Worm (Caenorhabditis elegans): ENCODE results near the gene rnp-9.

rnp-9 gene

DNA sequence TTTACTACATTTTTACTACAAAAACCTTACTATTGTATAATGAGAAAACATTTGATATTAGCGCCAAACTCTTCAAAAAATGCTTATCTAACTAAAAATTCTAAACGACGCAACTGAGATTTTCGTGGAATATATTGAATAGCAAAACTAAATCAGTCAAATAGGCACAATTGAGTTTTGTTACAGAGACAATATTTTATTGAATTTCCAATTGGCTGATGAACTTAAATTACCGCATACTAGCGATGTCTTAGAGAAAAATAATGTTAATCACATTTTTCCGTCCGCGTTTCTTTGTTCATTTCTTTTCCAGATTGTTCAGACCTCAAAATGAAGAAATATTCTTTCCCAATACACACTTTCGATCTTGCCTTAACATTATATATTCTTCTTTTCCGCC is 4.6 kb upstream of the rnp-9 start:
- no peak for TF ChIP-seq unc-62 (GFP tag; optimal IDR thresholded peaks at IDR 0.05)

DNA sequence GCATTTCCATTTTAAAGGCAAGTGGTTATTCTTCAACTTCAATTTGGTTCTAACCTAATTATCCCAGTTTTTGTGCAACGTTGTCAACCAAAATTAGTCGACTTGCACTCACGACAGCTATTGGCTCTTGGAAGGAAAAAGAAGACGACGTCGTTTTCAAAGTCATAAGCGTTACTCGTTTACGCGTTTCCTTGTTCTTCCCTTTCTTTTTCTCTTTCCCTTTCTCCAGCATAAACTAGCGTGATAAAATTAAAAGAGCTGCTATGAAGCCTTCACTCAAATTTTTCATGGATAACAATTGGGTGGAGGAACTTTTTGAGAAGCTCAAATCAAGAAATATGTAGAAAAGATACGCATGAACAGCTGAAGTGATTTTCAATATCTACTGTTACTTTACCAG is 3.9 kb upstream of the rnp-9 start:
- TF ChIP-seq unc-62 (GFP tag; optimal IDR thresholded peaks at IDR 0.05): no peak

DNA sequence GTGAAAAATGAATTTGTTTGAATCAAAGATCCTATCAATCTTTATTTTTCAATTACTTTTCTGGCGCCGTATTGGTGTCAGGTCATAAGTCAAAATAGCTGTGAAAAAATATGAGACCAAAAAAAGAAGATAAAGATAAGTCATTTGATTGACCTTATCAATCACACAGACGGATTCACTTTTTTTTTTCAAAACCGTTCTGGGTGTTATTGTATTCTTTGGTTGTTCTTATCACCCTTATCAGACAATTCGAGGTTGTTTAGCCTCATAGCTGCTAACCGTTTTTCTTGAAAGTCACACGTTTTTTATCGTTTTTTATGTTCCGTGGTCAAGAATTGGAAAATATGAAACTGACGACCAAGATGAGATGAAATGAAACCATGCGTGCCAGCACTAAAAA is 1.4 kb downstream of the rnp-9 start:
- no peak for TF ChIP-seq unc-62 (GFP tag; optimal IDR thresholded peaks at IDR 0.05)

DNA sequence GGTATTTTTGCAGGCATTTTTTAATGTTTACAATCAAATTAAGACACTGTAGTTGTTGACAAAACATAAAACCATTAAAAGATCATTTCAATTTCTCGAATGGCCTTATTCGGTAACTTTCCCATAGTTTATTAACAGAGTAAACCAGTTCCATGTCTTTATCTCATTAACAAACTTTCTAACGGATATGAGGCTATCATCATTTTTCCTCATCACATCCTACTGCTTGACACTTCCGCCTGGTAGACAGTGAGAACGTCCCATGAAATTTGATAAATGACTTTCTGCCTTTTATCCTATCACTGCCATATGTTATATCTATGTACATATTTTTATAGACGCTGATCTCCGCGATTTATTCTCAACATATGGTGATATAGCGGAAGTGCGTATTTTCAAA is 3.5 kb downstream of the rnp-9 start:
- no peak for TF ChIP-seq unc-62 (GFP tag; optimal IDR thresholded peaks at IDR 0.05)

DNA sequence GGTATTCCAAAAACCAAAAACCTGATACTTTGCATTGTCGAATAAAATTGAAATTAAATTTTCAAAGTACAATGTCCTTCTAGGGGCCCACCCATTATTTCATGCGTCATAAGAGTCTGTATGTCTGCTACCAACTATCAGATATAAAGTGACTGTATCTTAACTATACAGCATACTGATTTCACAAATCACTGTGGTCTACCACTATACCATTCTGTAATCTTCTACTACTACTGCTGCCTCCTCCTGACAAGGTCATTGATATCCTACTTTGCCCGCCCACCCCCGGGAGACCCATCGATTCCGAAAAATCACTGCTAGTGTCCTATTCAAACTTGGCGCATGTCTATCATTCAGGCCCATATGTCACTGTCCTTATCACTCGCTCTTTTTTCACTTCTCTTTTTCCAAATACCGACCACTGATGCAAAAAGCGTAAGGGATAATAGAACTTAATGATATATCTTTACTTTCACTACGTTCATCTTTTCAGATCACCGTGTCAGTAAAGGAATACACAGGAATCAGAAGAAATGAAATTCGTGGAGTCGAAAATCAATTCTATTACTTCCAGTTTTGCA is 5.0 kb downstream of the rnp-9 start, which contains the start of gene C07A4.2:
TSS of gene C07A4.2 (plus strand) at position 195 of the 581 bp plus-strand sequence.
- no peak for TF ChIP-seq unc-62 (GFP tag; optimal IDR thresholded peaks at IDR 0.05)

DNA sequence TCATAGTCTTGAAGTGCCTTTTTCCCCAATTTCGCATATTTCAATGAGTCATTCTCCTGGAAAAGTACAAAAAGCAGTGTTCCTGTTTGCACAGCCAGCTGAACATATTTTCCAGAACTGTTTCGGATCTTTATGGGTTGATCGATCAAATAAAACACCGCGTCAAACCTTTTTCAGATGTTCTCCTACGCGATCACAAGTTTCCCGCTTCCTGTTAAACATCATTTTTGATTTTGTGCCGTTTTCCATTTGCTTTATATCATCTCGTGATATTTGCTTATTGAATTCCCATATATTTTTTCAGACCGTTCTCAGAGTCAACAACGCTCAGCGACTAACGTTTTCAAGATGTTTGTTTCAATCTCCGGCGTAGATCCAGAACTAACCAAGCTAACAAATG is 7.6 kb downstream of the rnp-9 start, which contains the start of gene C07A4.3:
TSS of gene C07A4.3 (plus strand) at position 301 of the 400 bp plus-strand sequence.
- no peak for TF ChIP-seq unc-62 (GFP tag; optimal IDR thresholded peaks at IDR 0.05)

DNA sequence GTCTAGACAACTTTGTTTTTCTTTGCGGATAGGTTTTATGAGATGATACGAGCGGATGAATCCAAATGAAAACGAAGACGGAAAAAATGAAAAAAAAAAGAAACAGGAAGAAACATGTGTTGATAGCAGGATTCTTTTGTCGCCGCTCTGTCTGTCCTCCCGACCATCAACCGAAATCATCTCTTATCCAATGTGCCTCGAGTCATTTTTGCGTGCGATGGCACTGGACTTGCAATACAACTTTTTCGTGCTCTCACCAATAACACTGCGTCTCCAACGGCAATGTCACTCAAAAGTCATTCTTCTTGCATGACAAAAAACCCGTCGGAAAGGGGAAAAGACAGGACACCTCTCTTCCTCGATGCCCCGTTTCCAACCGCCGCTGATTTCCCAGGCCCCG is 9.2 kb downstream of the rnp-9 start, which contains the start of gene ncs-4:
TSS of gene ncs-4 (plus strand) at position 227 of the 400 bp plus-strand sequence.
- no peak for TF ChIP-seq unc-62 (GFP tag; optimal IDR thresholded peaks at IDR 0.05)

DNA sequence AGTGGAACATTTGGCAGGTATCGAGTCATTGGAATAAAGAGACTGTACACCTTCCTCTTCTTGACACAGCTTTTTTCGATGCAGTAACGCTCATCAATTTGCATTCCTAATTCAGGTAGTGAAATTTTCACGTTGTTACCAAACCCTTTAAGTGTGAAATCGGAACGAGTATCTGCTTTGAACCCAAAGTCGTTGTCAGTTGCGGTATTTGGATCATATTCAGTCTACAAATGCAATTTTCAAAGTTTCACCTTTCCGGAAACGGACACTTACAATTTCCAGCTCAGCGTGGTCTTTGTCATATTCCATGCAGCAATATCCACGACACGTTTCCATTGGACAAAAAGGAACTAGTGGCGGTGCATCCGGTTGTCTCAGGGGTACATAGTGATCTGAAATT is 15.5 kb downstream of the rnp-9 start:
- no peak for TF ChIP-seq unc-62 (GFP tag; optimal IDR thresholded peaks at IDR 0.05)

DNA sequence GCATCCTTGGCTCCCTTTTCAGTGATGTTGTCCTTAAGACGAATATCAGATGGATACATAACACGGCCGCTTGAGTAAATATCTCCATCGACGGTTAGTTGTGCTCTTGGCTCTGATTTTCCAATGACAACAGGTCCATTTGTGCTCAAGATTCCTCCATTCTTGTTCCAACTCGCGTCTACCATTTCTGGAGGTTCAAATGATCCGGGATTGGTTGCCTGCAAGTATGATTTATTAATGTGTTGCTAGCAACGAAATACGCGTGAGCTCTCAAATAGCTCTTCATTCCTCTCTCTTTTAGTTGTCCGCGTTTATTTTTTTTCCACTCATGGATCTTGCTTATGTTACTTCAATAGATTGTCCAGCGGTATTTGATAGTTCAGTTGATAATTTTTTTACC is 16.6 kb downstream of the rnp-9 start, which contains the start of gene arrd-28:
TSS of gene arrd-28 (plus strand) at position 301 of the 400 bp plus-strand sequence.
- TF ChIP-seq unc-62 (GFP tag; optimal IDR thresholded peaks at IDR 0.05): no peak

DNA sequence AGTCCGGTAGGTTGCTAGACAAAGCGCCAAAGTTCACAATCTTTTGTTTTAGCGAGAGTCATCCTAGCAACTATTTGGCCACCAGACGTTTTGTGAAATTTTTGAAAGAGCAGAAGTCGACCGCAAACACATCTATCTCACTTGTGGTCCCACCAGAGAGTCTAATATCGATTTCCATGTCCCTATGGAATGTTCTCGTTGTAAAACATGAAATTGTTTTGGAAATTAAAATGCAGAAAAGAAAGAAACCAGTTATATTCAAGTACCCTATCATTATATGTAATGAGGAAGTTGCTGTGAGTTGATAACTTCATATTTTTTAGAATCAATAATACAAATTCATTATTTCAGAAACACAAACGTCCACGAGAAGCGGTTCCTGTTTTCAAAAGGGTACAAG is 17.6 kb downstream of the rnp-9 start:
- no peak for TF ChIP-seq unc-62 (GFP tag; optimal IDR thresholded peaks at IDR 0.05)

DNA sequence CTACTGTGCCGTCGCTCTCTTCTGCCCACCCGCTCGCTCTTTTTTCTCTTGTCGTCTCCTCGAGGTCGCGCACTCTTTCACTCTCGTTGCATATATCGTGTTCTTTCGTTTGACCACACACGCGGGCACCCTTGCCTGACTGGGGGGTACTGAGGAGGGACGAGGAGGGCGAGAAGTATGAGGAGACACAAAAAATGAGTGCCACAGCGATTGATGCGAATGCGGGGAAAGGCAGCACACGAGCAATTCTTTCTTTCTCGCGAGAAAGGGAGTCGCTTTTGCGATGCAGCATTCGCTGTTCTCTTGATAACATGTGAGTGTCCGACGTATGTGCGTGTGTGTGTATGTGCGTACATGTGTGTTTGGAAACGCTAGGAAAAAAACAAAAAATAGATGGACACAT is 21.4 kb downstream of the rnp-9 start:
- TF ChIP-seq unc-62 (GFP tag; optimal IDR thresholded peaks at IDR 0.05): no peak

DNA sequence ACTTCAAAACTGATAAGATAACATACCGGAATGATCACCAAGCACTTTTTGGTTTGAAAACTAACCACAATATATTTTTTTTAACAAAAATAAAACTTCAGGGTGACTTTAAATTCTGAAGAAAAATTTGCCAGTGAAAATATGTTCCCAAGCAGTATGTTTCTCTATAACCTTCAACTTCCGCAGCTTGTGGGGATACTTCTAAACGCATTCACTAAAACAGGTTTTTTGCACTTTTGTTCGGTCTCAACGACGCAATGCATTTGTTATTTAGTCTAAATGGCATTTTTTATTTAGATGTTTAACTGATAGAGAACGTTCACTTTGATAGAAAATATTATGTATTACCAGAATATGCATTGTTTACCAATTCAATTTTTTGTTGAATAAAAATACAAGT is 22.1 kb downstream of the rnp-9 start:
- no peak for TF ChIP-seq unc-62 (GFP tag; optimal IDR thresholded peaks at IDR 0.05)

DNA sequence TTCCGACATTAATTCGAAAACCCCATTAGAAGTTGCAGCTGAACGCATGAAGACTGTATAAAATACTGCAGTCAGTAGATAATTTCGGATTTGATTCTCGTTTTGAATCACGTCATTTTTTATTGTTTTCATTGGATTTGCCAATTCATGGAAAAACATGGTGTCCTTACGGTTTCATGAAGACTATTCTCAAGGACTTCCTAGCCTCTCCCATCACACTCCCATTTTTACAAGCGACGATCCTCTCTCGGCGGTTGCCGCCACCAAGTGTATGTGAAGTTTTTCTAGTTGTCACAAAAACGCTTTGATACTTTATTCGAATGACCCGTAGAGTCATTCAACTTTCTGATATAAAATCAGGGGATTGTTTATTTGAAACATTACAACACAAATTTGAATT is 22.7 kb downstream of the rnp-9 start:
- no peak for TF ChIP-seq unc-62 (GFP tag; optimal IDR thresholded peaks at IDR 0.05)

DNA sequence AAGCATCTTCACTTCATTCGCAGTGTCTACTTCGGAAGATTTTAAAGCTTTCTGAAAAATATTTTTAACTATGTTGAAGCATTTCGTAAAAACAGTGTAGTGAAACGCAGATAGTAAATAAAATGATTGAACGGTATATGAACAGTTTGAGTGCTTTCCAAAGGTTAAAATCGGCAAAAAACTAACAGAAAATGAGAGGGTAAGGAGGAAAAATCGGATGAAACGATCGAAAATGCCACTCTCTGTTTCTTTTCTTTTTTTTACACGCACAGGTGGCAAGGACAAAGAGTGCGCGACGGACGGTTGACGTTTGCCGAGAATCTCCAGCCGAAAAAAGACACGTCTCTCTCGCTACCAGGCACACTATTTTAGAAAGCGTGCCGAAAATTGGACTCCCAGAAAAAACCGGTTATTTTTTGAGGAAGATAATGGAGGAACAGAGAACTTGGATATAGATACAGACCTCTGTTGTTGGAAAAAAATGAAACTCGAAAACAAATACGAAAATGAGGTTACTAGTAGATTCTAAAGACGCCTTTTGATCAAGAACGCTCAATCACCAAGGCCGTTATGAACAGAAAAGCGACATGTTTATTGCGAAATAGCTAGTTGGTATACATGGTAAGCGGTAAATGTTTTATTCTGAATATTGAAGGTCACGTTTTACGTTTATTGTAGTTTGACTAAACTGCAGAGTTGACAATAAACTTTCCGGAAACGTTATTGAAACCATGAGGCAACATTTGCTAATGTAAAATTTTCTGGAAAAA is 27.4 kb downstream of the rnp-9 start, which contains the start of gene myrf-2:
TSS of gene myrf-2 (minus strand) at position 51 of the 770 bp plus-strand sequence.
- TF ChIP-seq unc-62 (GFP tag; optimal IDR thresholded peaks at IDR 0.05): no peak

DNA sequence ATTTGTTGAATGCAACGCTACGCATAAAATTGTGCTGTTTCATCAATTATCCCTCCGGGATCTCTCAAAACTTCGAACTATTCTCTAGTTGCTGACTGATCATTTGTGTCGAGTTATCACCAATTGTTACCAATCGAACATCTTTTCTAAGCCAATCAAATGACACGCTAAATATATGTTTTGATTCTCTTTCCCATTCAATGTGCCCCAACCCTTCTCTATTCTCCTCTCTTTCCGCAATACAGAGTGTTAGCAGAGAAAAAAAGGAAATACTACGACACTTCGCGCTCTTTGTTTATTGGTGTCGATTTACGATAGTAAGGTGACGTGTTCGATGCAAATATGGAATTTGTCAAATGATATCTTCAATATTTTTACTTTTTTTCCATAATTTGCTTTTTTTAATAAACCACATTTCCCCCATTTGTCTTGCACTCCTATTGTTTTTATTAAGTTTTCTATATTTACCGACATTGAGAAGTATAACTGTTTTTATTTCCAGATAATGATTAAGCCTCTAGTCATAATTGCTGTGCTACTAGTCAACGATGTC is 30.2 kb downstream of the rnp-9 start, which contains the start of gene nucb-1:
TSS of gene nucb-1 (plus strand) at position 503 of the 553 bp plus-strand sequence.
- no peak for TF ChIP-seq unc-62 (GFP tag; optimal IDR thresholded peaks at IDR 0.05)

DNA sequence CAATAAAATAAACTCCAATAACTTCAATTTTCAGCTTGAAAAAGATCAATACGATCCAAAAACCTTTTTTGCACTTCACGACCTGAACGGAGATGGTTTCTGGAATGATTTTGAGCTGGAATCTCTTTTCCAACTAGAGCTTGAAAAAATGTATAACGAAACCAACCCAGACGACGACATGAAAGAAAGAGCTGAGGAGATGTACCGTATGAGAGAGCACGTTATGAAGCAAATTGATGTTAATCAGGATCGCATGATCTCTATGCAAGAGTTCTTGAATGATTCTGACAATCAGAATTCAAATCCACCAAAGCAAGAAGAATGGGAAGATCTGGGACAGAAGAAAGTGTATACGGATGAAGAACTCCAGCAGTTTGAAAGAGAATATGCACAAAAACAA is 32.1 kb downstream of the rnp-9 start:
- TF ChIP-seq unc-62 (GFP tag; optimal IDR thresholded peaks at IDR 0.05): no peak

DNA sequence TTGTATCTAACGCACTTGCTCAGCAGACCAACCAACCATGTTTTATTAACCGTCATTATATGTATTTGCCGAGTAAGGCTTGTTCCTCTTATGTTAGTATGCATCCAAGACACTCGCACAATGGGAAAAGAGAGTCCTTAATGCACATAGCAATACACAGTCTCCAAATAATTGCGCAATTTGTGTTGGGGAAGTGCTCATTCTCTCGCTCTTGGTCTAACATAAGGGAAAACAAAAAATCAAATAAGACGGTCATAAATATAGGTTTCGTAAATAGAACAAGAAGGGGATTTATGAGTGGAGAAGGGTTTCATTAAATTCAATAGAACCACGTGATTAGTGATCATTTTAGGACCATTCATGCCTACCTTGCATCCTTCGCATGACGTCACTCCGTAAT is 36.4 kb downstream of the rnp-9 start:
- TF ChIP-seq unc-62 (GFP tag; optimal IDR thresholded peaks at IDR 0.05): no peak
